Worm (Caenorhabditis elegans) whole organism, L1 larva: ENCODE results near the gene nhr-286.

Experiments
- alr-1 ChIP-seq: fragments of 200-800 bp; sonication (Bioruptor generic); optimal IDR thresholded peaks from 2 replicates; lab custom pipeline; 2018; ENCODE audit warnings: borderline replicate concordance, mild to moderate bottlenecking, missing genetic modification characterization, missing compliant biosample characterization
- ces-1 ChIP-seq: fragments of 150-350 bp; optimal IDR thresholded peaks from 2 replicates; lab custom pipeline; 2014; ENCODE audit warnings: missing biosample characterization, missing genetic modification reagents, missing genetic modification characterization
- dpl-1 ChIP-seq, 3 experiments: fragments of 150-350 bp in 2 of 3; sonication (generic microtip) in 1 of 3; optimal IDR thresholded peaks; 2 replicates each; lab custom pipeline; 2014 to 2017; ENCODE audit warnings: missing biosample characterization in 3 of 3, missing genetic modification characterization in 3 of 3, missing genetic modification reagents in 3 of 3
- isw-1 ChIP-seq: fragments of 200-800 bp; sonication (Bioruptor generic); IDR thresholded peaks from 2 replicates; pipeline ENCODE4 v1.3.6; 2022; ENCODE audit warnings: missing genetic modification characterization, missing compliant biosample characterization
- mdl-1 ChIP-seq, 2 experiments: fragments of 150-350 bp; optimal IDR thresholded peaks; 2 replicates each; lab custom pipeline; 2014 to 2017; ENCODE audit warnings: missing biosample characterization in 2 of 2, missing genetic modification characterization in 2 of 2, inconsistent platforms in 1 of 2
- nhr-12 ChIP-seq: sonication (generic microtip); optimal IDR thresholded peaks from 2 replicates; lab custom pipeline; 2017; ENCODE audit warnings: missing biosample characterization, missing genetic modification characterization
- nhr-237 ChIP-seq: fragments of 150-350 bp; optimal IDR thresholded peaks from 2 replicates; lab custom pipeline; 2014; ENCODE audit warnings: missing biosample characterization, missing genetic modification characterization
- nhr-28 ChIP-seq: fragments of 150-350 bp; optimal IDR thresholded peaks from 2 replicates; lab custom pipeline; 2014; ENCODE audit warnings: missing biosample characterization, missing genetic modification characterization
- nhr-76 ChIP-seq: sonication (generic microtip); optimal IDR thresholded peaks from 2 replicates; lab custom pipeline; 2017; ENCODE audit warnings: missing biosample characterization, missing genetic modification characterization
- sptf-1 ChIP-seq: fragments of 150-350 bp; optimal IDR thresholded peaks from 2 replicates; lab custom pipeline; 2014; ENCODE audit warnings: missing biosample characterization, missing genetic modification characterization
- sup-37 ChIP-seq: fragments of 200-800 bp; sonication (Bioruptor generic); optimal IDR thresholded peaks from 2 replicates; lab custom pipeline; 2018; ENCODE audit warnings: mild to moderate bottlenecking, missing genetic modification characterization, missing compliant biosample characterization

- TF ChIP-seq isw-1 (GFP tag; lab: Robert Waterston, UW), result no peak
- no peak for TF ChIP-seq nhr-76 (tag; lab: Kevin White, UChicago)
- no peak for TF ChIP-seq nhr-28 (tag; lab: Kevin White, UChicago)
- no peak for TF ChIP-seq nhr-237 (tag; lab: Kevin White, UChicago)
- no peak for TF ChIP-seq dpl-1 (GFP tag; optimal IDR thresholded peaks at IDR 0.05; lab: Kevin White, UChicago)
- TF ChIP-seq alr-1 (tag; lab: Kevin White, UChicago), result no peak
- TF ChIP-seq sup-37 (GFP tag; lab: Kevin White, UChicago), result no peak
- TF ChIP-seq nhr-12 (tag; lab: Kevin White, UChicago), result no peak
- no peak for TF ChIP-seq sptf-1 (tag; lab: Kevin White, UChicago)
- TF ChIP-seq ces-1 (GFP tag; lab: Kevin White, UChicago), result no peak
- no peak for TF ChIP-seq mdl-1 (tag; optimal IDR thresholded peaks at IDR 0.05; lab: Kevin White, UChicago)
Measured at ce11 chrV:7053100-7053499, 38.3 kb downstream of the nhr-286 start, which contains the start of gene txt-17.
